Fruit fly (Drosophila melanogaster) whole organism, embryonic: ENCODE results near the gene mask.

Experiments
- ATbp ChIP-seq: fragments of 200-800 bp; sonication (Bioruptor generic); optimal IDR thresholded peaks from 2 replicates; lab custom pipeline; 2017; ENCODE audit warnings: missing biosample characterization, mild to moderate bottlenecking, missing genetic modification characterization, missing genetic modification reagents
- Blimp-1 ChIP-seq: fragments of 200-800 bp; sonication (Bioruptor generic); optimal IDR thresholded peaks from 3 replicates; lab custom pipeline; 2018; ENCODE audit warnings: missing biosample characterization, missing genetic modification characterization, mild to moderate bottlenecking, moderate library complexity, missing genetic modification reagents
- CG10321 ChIP-seq: fragments of 200-800 bp; sonication (Bioruptor generic); IDR thresholded peaks from 2 replicates; pipeline ENCODE4 v1.3.6; 2022; ENCODE audit warnings: missing biosample characterization, missing genetic modification characterization
- CG10565 ChIP-seq: fragments of 200-800 bp; sonication (Bioruptor generic); optimal IDR thresholded peaks from 3 replicates; lab custom pipeline; 2016; ENCODE audit warnings: missing biosample characterization, mild to moderate bottlenecking, missing genetic modification characterization
- CG12071 ChIP-seq: fragments of 200-800 bp; sonication (Bioruptor generic); optimal IDR thresholded peaks from 3 replicates; lab custom pipeline; 2018; ENCODE audit warnings: missing biosample characterization, mild to moderate bottlenecking, missing genetic modification characterization
- CG12219 ChIP-seq: fragments of 200-800 bp; sonication (Bioruptor generic); optimal IDR thresholded peaks from 3 replicates; lab custom pipeline; 2018; ENCODE audit warnings: missing biosample characterization, mild to moderate bottlenecking, missing genetic modification characterization
- CG12659 ChIP-seq: fragments of 200-800 bp; sonication (Bioruptor generic); optimal IDR thresholded peaks from 3 replicates; lab custom pipeline; 2017; ENCODE audit warnings: mild to moderate bottlenecking, missing biosample characterization, missing genetic modification reagents, missing genetic modification characterization
- CG15073 ChIP-seq: fragments of 200-800 bp; sonication (Bioruptor generic); optimal IDR thresholded peaks from 2 replicates; lab custom pipeline; 2016; ENCODE audit warnings: missing biosample characterization, missing genetic modification characterization
- CG15514 ChIP-seq: fragments of 200-800 bp; sonication (Bioruptor generic); optimal IDR thresholded peaks from 3 replicates; lab custom pipeline; 2017; ENCODE audit warnings: missing biosample characterization, missing genetic modification characterization, mild to moderate bottlenecking, moderate library complexity, missing genetic modification reagents
- CG18599 ChIP-seq: fragments of 200-800 bp; sonication (Bioruptor generic); optimal IDR thresholded peaks from 3 replicates; lab custom pipeline; 2017; ENCODE audit warnings: missing biosample characterization, missing genetic modification characterization, mild to moderate bottlenecking, moderate library complexity, missing genetic modification reagents
- CG4424 ChIP-seq: fragments of 200-800 bp; sonication (Bioruptor generic); optimal IDR thresholded peaks from 3 replicates; lab custom pipeline; 2016; ENCODE audit warnings: missing biosample characterization, missing genetic modification characterization
- CG6765 ChIP-seq: fragments of 200-800 bp; sonication (Bioruptor generic); optimal IDR thresholded peaks from 3 replicates; lab custom pipeline; 2017; ENCODE audit warnings: missing biosample characterization, mild to moderate bottlenecking, missing genetic modification characterization
- CG6791 ChIP-seq: fragments of 200-800 bp; sonication (Bioruptor generic); IDR thresholded peaks from 3 replicates; pipeline ENCODE4 v1.3.6; 2022; ENCODE audit warnings: missing biosample characterization, missing genetic modification characterization; ENCODE audit not compliant: partially characterized antibody
- CG7963 ChIP-seq: fragments of 200-800 bp; sonication (Bioruptor generic); IDR thresholded peaks from 3 replicates; pipeline ENCODE4 v1.3.6; 2022; ENCODE audit warnings: missing biosample characterization, missing genetic modification characterization; ENCODE audit not compliant: partially characterized antibody
- CG8388 ChIP-seq: fragments of 200-800 bp; sonication (Bioruptor generic); optimal IDR thresholded peaks from 2 replicates; lab custom pipeline; 2019; ENCODE audit warnings: missing biosample characterization, mild to moderate bottlenecking, missing genetic modification characterization, moderate library complexity
- CG9437 ChIP-seq: fragments of 200-800 bp; sonication (Bioruptor generic); optimal IDR thresholded peaks from 2 replicates; lab custom pipeline; 2018; ENCODE audit warnings: missing biosample characterization, mild to moderate bottlenecking, missing genetic modification characterization
- CrebB ChIP-seq: fragments of 200-800 bp; sonication (Bioruptor generic); optimal IDR thresholded peaks from 3 replicates; lab custom pipeline; 2018; ENCODE audit warnings: missing biosample characterization, mild to moderate bottlenecking, missing genetic modification characterization
- Dip3 ChIP-seq: fragments of 200-800 bp; sonication (Bioruptor generic); optimal IDR thresholded peaks from 3 replicates; lab custom pipeline; 2016; ENCODE audit warnings: missing biosample characterization, missing genetic modification characterization
- Dll ChIP-seq: fragments of 200-800 bp; sonication (Bioruptor generic); IDR thresholded peaks from 4 replicates; pipeline ENCODE4 v1.3.6; 2022; ENCODE audit warnings: missing biosample characterization, missing genetic modification characterization; ENCODE audit not compliant: partially characterized antibody
- Dp ChIP-seq: fragments of 200-800 bp; sonication (Bioruptor generic); optimal IDR thresholded peaks from 2 replicates; lab custom pipeline; 2018; ENCODE audit warnings: missing biosample characterization, mild to moderate bottlenecking, missing genetic modification characterization, moderate library complexity
- E2f1 ChIP-seq: fragments of 200-800 bp; sonication (Bioruptor generic); IDR thresholded peaks from 2 replicates; pipeline ENCODE4 v1.3.6; 2022; ENCODE audit warnings: missing biosample characterization, missing genetic modification characterization
- Elba2 ChIP-seq: fragments of 200-800 bp; sonication (Bioruptor generic); optimal IDR thresholded peaks from 3 replicates; lab custom pipeline; 2016; ENCODE audit warnings: missing biosample characterization, missing genetic modification characterization
- Ets65A ChIP-seq: fragments of 200-800 bp; sonication (Bioruptor generic); peaks from one replicate; lab custom pipeline; 2016; ENCODE audit warnings: missing biosample characterization, missing genetic modification characterization
- Fer2 ChIP-seq: fragments of 200-800 bp; sonication (Bioruptor generic); optimal IDR thresholded peaks from 2 replicates; lab custom pipeline; 2018; ENCODE audit warnings: missing biosample characterization, mild to moderate bottlenecking, missing genetic modification characterization, moderate library complexity
- Six4 ChIP-seq: fragments of 200-800 bp; sonication (Bioruptor generic); optimal IDR thresholded peaks from 2 replicates; lab custom pipeline; 2016; ENCODE audit warnings: missing biosample characterization, missing genetic modification characterization
- Sry-δ ChIP-seq: fragments of 200-800 bp; sonication (Bioruptor generic); optimal IDR thresholded peaks from 2 replicates; lab custom pipeline; 2016; ENCODE audit warnings: missing biosample characterization, missing genetic modification characterization
- Taf1 ChIP-seq: fragments of 200-800 bp; sonication (Bioruptor generic); IDR thresholded peaks from 2 replicates; pipeline ENCODE4 v1.3.6; 2022; ENCODE audit warnings: missing biosample characterization, missing genetic modification characterization
- Xbp1 ChIP-seq: fragments of 200-800 bp; sonication (Bioruptor generic); optimal IDR thresholded peaks from 3 replicates; lab custom pipeline; 2016; ENCODE audit warnings: missing biosample characterization, mild to moderate bottlenecking, missing genetic modification characterization
- ato ChIP-seq: fragments of 200-800 bp; sonication (Bioruptor generic); IDR thresholded peaks from 2 replicates; pipeline ENCODE4 v1.3.6; 2022; ENCODE audit warnings: missing biosample characterization, missing genetic modification characterization; ENCODE audit not compliant: partially characterized antibody
- bowl ChIP-seq: fragments of 200-800 bp; sonication (Bioruptor generic); IDR thresholded peaks from 2 replicates; pipeline ENCODE4 v1.3.6; 2022; ENCODE audit warnings: missing biosample characterization, missing genetic modification characterization
- cato ChIP-seq: fragments of 200-800 bp; sonication (Bioruptor generic); optimal IDR thresholded peaks from 2 replicates; lab custom pipeline; 2016; ENCODE audit warnings: missing biosample characterization, missing genetic modification characterization, borderline replicate concordance
- ci ChIP-seq: fragments of 200-800 bp; sonication (Bioruptor generic); IDR thresholded peaks from 3 replicates; pipeline ENCODE4 v1.3.6; 2022; ENCODE audit warnings: missing biosample characterization, missing genetic modification characterization
- dysf ChIP-seq: fragments of 200-800 bp; sonication (Bioruptor generic); IDR thresholded peaks from 3 replicates; pipeline ENCODE4 v1.3.6; 2022; ENCODE audit warnings: missing biosample characterization, missing genetic modification characterization
- kay ChIP-seq: fragments of 200-800 bp; sonication (Bioruptor generic); optimal IDR thresholded peaks from 2 replicates; lab custom pipeline; 2016; ENCODE audit warnings: missing biosample characterization, missing genetic modification characterization
- nau ChIP-seq: fragments of 200-800 bp; sonication (Bioruptor generic); optimal IDR thresholded peaks from 3 replicates; lab custom pipeline; 2017; ENCODE audit warnings: missing biosample characterization, mild to moderate bottlenecking, missing genetic modification characterization, missing genetic modification reagents
- oc ChIP-seq: fragments of 200-800 bp; sonication (Bioruptor generic); optimal IDR thresholded peaks from 2 replicates; lab custom pipeline; 2018; ENCODE audit warnings: missing biosample characterization, mild to moderate bottlenecking, missing genetic modification characterization, moderate library complexity
- onecut ChIP-seq: fragments of 200-800 bp; sonication (Bioruptor generic); IDR thresholded peaks from 2 replicates; pipeline ENCODE4 v1.3.6; 2022; ENCODE audit warnings: missing biosample characterization, missing genetic modification characterization
- pan ChIP-seq, 4 experiments: fragments of >200 bp in 3 of 4; fragments of 200-800 bp in 1 of 4; sonication (Bioruptor generic) in 1 of 4; optimal IDR thresholded peaks in 3 of 4; IDR thresholded peaks in 1 of 4; 2 replicates each; pipeline versions ENCODE4 v1.3.6 to Lab custom; 2017 to 2022; ENCODE audit warnings: missing biosample characterization in 2 of 4, missing genetic modification characterization in 2 of 4, mixed read lengths in 1 of 4
- pita ChIP-seq: fragments of 200-800 bp; sonication (Bioruptor generic); optimal IDR thresholded peaks from 2 replicates; lab custom pipeline; 2017; ENCODE audit warnings: missing biosample characterization, mild to moderate bottlenecking, missing genetic modification characterization
- pzg ChIP-seq: fragments of 200-800 bp; sonication (Bioruptor generic); optimal IDR thresholded peaks from 3 replicates; lab custom pipeline; 2018; ENCODE audit warnings: missing biosample characterization, mild to moderate bottlenecking, missing genetic modification characterization, moderate library complexity
- salm ChIP-seq: fragments of 200-800 bp; sonication (Bioruptor generic); optimal IDR thresholded peaks from 2 replicates; lab custom pipeline; 2018; ENCODE audit warnings: missing biosample characterization, mild to moderate bottlenecking, missing genetic modification characterization
- sc ChIP-seq, 3 experiments: fragments of >200 bp in 2 of 3; fragments of 200-800 bp in 1 of 3; sonication (Bioruptor generic) in 1 of 3; optimal IDR thresholded peaks; 2 replicates in 2 of 3; 3 replicates in 1 of 3; lab custom pipeline; 2017; ENCODE audit warnings: mild to moderate bottlenecking in 1 of 3, missing biosample characterization in 1 of 3, missing genetic modification characterization in 1 of 3, missing genetic modification reagents in 1 of 3
- slbo ChIP-seq: fragments of 200-800 bp; sonication (Bioruptor generic); IDR thresholded peaks from 2 replicates; pipeline ENCODE4 v1.3.6; 2022; ENCODE audit warnings: missing biosample characterization, missing genetic modification characterization
- stc ChIP-seq: fragments of 200-800 bp; sonication (Bioruptor generic); IDR thresholded peaks from 2 replicates; pipeline ENCODE4 v1.3.6; 2022; ENCODE audit warnings: missing biosample characterization, missing genetic modification characterization
- trh ChIP-seq: fragments of 200-800 bp; sonication (Bioruptor generic); optimal IDR thresholded peaks from 2 replicates; lab custom pipeline; 2016; ENCODE audit warnings: missing biosample characterization, missing genetic modification characterization
- zfh1 ChIP-seq: fragments of 200-800 bp; sonication (Bioruptor generic); IDR thresholded peaks from 3 replicates; pipeline ENCODE4 v1.3.6; 2022; ENCODE audit warnings: missing biosample characterization, missing genetic modification characterization

The mask gene

DNA sequence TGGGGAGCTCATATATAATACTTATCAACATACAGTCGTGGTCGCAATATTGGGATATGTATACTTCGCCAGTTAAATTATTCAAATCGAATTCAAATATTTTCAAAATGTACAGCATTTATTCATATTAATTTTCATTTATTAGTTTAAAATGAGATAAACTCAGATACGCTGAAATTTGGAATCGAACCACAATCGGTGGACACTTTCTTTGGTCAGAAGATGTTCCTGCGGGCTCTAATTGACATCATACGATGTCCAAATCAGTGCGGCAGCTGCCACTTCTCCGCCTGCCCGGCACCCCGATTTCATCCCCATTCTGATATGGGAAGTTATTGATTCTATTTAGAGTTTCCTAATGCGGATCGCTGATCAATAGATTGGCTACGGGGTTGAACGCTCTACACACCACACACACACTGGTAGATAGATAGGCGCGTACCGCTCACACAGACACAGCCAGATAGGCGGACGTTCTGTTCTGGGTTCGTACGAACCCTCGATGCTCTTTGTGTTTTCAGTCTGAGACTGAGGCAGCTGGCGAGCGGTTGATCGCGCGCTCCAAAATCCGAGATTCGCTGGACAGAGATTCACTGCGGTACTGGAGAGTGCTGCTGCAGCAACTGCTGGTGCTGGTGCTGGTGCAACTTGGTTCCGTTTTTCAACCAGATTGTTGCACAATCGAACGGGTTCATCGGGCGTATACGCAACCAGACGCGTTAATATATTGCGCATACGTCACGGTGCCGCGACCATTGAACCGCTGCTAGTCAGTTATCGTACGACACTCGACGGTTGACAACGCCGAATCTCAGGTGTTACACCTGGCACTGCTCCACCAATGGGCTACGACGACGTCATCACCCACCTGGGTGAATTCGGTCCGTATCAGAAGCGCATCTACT is 46.0 kb downstream of the mask start, which contains the start of gene Orct (continued):
- TF ChIP-seq ci (GFP tag; lab: Robert Waterston, UW) (no peak; the same call in 1 of the 3 replicates), CG12071 (peak; percentile 59), CG7963 (GFP tag; lab: Robert Waterston, UW) (no peak), trh (no peak), CG18599 (GFP tag; lab: Kevin White, UChicago) (peak; percentile 89), Fer2 (tag; lab: Kevin White, UChicago) (peak; percentile 34), sc (optimal IDR thresholded peaks at IDR 0.05; lab: Kevin White, UChicago) (no peak), sc (GFP tag; optimal IDR thresholded peaks at IDR 0.05; lab: Kevin White, UChicago) (peak; percentile 54), CG15073 (GFP tag; lab: Kevin White, UChicago) (peak; percentile 90), pita (no peak), nau (peak; percentile 78), Ets65A (GFP tag; lab: Kevin White, UChicago) (peak; percentile 84), onecut (GFP tag; lab: Robert Waterston, UW) (peak; percentile 29; the same call in 1 of the 2 replicates), CrebB (peak; percentile 70), CG15514 (GFP tag; lab: Kevin White, UChicago) (peak; percentile 60), CG10565 (GFP tag; lab: Kevin White, UChicago) (no peak), CG9437 (GFP tag; lab: Kevin White, UChicago) (peak; percentile 73), Dp (no peak), stc (GFP tag; lab: Robert Waterston, UW) (peak; percentile 29; the same call in 1 of the 2 replicates), kay (GFP tag; lab: Kevin White, UChicago) (peak; percentile 45), zfh1 (GFP tag; lab: Robert Waterston, UW) (peak; percentile 35; the same call in 1 of the 3 replicates), ATbp (GFP tag; lab: Kevin White, UChicago) (peak; percentile 62), CG6791 (no peak), Taf1 (peak; percentile 48; the same call in 1 of the 2 replicates), cato (GFP tag; lab: Kevin White, UChicago) (peak; percentile 31), salm (peak; percentile 35), bowl (0 out of 2 replicates have a peak, but pooled peaks have one; percentile 6), pzg (GFP tag; lab: Kevin White, UChicago) (no peak), oc (peak; percentile 60), CG4424 (GFP tag; lab: Kevin White, UChicago) (peak; percentile 67), Xbp1 (GFP tag; lab: Kevin White, UChicago) (peak; percentile 60), Blimp-1 (GFP tag; lab: Kevin White, UChicago) (peak; percentile 60), dysf (GFP tag; lab: Robert Waterston, UW) (peak; percentile 78), ato (GFP tag; lab: Robert Waterston, UW) (no peak), Elba2 (no peak), slbo (GFP tag; lab: Robert Waterston, UW) (peak; percentile 84), Dip3 (peak; percentile 74), CG10321 (GFP tag; lab: Robert Waterston, UW) (no peak), CG12659 (GFP tag; lab: Kevin White, UChicago) (peak; percentile 79), pan (optimal IDR thresholded peaks at IDR 0.05; lab: Kevin White, UChicago) (no peak), pan (GFP tag; optimal IDR thresholded peaks at IDR 0.05 in 1 of 2, IDR thresholded peaks at IDR 0.05 in 1 of 2) (peak in 1 of 2 experiments; percentile 69), Dll (GFP tag; lab: Robert Waterston, UW) (no peak), Sry-δ (peak; percentile 13), CG6765 (GFP tag; lab: Kevin White, UChicago) (peak; percentile 77), CG12219 (GFP tag; lab: Kevin White, UChicago) (peak; percentile 72), E2f1 (GFP tag; lab: Robert Waterston, UW) (peak; percentile 59), Six4 (no peak), CG8388 (GFP tag; lab: Kevin White, UChicago) (peak; percentile 64)
